Fruit fly (Drosophila melanogaster): ENCODE measurements around the gene Osbp.

dm6 chr3R:24968015-24968414 is 30.0 kb upstream of the Osbp start:
- TF ChIP-seq Myc (optimal IDR thresholded peaks at IDR 0.05): no peak
- TF ChIP-seq psq (optimal IDR thresholded peaks at IDR 0.05): no peak
- TF ChIP-seq h (optimal IDR thresholded peaks at IDR 0.05): no peak
- TF ChIP-seq insv (optimal IDR thresholded peaks at IDR 0.05): no peak
- TF ChIP-seq ttk (optimal IDR thresholded peaks at IDR 0.05): no peak
- no peak for TF ChIP-seq Sin3A (optimal IDR thresholded peaks at IDR 0.05)

All from Kc167 (cell line).